Worm (Caenorhabditis elegans) whole organism, late embryonic: ENCODE measurements around the gene pro-2.

Source experiments
- ama-1 ChIP-seq: fragments of 150-350 bp; optimal IDR thresholded peaks from 2 replicates; lab custom pipeline; 2014
- fkh-10 ChIP-seq: fragments of 150-350 bp; optimal IDR thresholded peaks from 2 replicates; lab custom pipeline; 2014; ENCODE audit warnings: missing biosample characterization, missing genetic modification reagents, missing genetic modification characterization
- fkh-6 ChIP-seq: sonication (generic microtip); optimal IDR thresholded peaks from 2 replicates; lab custom pipeline; 2016; ENCODE audit warnings: missing genetic modification characterization, missing compliant biosample characterization
- hlh-8 ChIP-seq: sonication (generic microtip); optimal IDR thresholded peaks from 2 replicates; lab custom pipeline; 2016; ENCODE audit warnings: missing genotype, missing genetic modification characterization, missing compliant biosample characterization
- lin-11 ChIP-seq: fragments of 200-800 bp; sonication (Bioruptor generic); optimal IDR thresholded peaks from 2 replicates; lab custom pipeline; 2018; ENCODE audit warnings: mild to moderate bottlenecking, missing genetic modification characterization, missing compliant biosample characterization
- pat-9 ChIP-seq: fragments of 200-800 bp; sonication (Bioruptor generic); optimal IDR thresholded peaks from 2 replicates; lab custom pipeline; 2018; ENCODE audit warnings: mild to moderate bottlenecking, missing genetic modification characterization, moderate library complexity, missing compliant biosample characterization
- pha-4 ChIP-seq: fragments of 150-350 bp; optimal IDR thresholded peaks from 2 replicates; lab custom pipeline; 2018; ENCODE audit warnings: missing biosample characterization, missing genetic modification reagents, missing genetic modification characterization

DNA sequence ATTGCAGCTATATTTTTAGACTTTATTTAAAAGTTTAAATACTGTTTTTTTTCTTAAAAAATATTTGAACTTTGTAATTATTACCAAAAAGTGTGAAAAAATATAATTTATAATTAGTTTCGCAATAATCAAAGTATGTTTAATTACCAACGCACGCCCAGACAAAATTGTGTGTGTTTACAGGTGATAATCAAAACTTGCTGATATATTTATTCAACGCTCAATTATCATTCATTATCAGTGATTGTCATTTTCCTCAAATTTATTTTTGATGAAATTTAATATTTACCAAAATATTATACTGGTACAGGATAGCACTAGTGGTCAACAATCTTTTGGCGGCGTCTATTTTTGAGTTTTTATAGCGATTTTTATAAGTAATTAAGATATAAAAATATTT lies 28.1 kb upstream of the pro-2 start:
- TF ChIP-seq lin-11 (tag; lab: Kevin White, UChicago) (no peak), pat-9 (tag; lab: Kevin White, UChicago) (no peak), ama-1 (lab: Kevin White, UChicago) (no peak), pha-4 (tag; lab: Kevin White, UChicago) (no peak), hlh-8 (tag; lab: Kevin White, UChicago) (no peak), fkh-10 (no peak), fkh-6 (tag; lab: Kevin White, UChicago) (no peak)
